Fruit fly (Drosophila melanogaster) whole organism, adult: Measurements from ENCODE around the gene sra.

Experiments
- CG11617 ChIP-seq: fragments of 200-800 bp; sonication (Bioruptor generic); optimal IDR thresholded peaks from 2 replicates; lab custom pipeline; 2017; ENCODE audit warnings: mild to moderate bottlenecking, missing biosample characterization, missing genetic modification reagents, missing genetic modification characterization
- CG12768 ChIP-seq: fragments of 200-800 bp; sonication (Bioruptor generic); optimal IDR thresholded peaks from 2 replicates; lab custom pipeline; 2017; ENCODE audit warnings: missing biosample characterization, missing genetic modification characterization, mild to moderate bottlenecking, moderate library complexity, missing genetic modification reagents
- CG14711 ChIP-seq: fragments of 200-800 bp; sonication (Bioruptor generic); optimal IDR thresholded peaks from 2 replicates; lab custom pipeline; 2018; ENCODE audit warnings: missing biosample characterization, mild to moderate bottlenecking, missing genetic modification characterization, moderate library complexity
- CG1620 ChIP-seq: fragments of 200-800 bp; sonication (Bioruptor generic); optimal IDR thresholded peaks from 2 replicates; lab custom pipeline; 2016; ENCODE audit warnings: missing biosample characterization, missing genetic modification characterization
- CG33017 ChIP-seq: fragments of 200-800 bp; sonication (Bioruptor generic); optimal IDR thresholded peaks from 2 replicates; lab custom pipeline; 2018; ENCODE audit warnings: missing biosample characterization, mild to moderate bottlenecking, missing genetic modification characterization, moderate library complexity
- CG5204 ChIP-seq: fragments of 200-800 bp; sonication (Bioruptor generic); optimal IDR thresholded peaks from 2 replicates; lab custom pipeline; 2016; ENCODE audit warnings: missing biosample characterization, missing genetic modification characterization
- CG7045 ChIP-seq: fragments of 200-800 bp; sonication (Bioruptor generic); optimal IDR thresholded peaks from 2 replicates; lab custom pipeline; 2017; ENCODE audit warnings: missing biosample characterization, mild to moderate bottlenecking, missing genetic modification characterization
- CG7101 ChIP-seq: fragments of 200-800 bp; sonication (Bioruptor generic); optimal IDR thresholded peaks from 2 replicates; lab custom pipeline; 2018; ENCODE audit warnings: missing biosample characterization, mild to moderate bottlenecking, missing genetic modification characterization, moderate library complexity
- Clk ChIP-seq: fragments of 200-800 bp; sonication (Bioruptor generic); optimal IDR thresholded peaks from 2 replicates; lab custom pipeline; 2017; ENCODE audit warnings: missing biosample characterization, missing genetic modification characterization
- Crg-1 ChIP-seq: fragments of 200-800 bp; sonication (Bioruptor generic); optimal IDR thresholded peaks from 2 replicates; lab custom pipeline; 2016; ENCODE audit warnings: missing biosample characterization, missing genetic modification characterization
- Hr96 ChIP-seq: fragments of 200-800 bp; sonication (Bioruptor generic); optimal IDR thresholded peaks from 2 replicates; lab custom pipeline; 2016; ENCODE audit warnings: missing biosample characterization, missing genetic modification characterization
- Mnt ChIP-seq: fragments of 200-800 bp; sonication (Bioruptor generic); optimal IDR thresholded peaks from 2 replicates; lab custom pipeline; 2016; ENCODE audit warnings: missing biosample characterization, mild to moderate bottlenecking, missing genetic modification characterization
- bab1 ChIP-seq: fragments of 200-800 bp; sonication (Bioruptor generic); optimal IDR thresholded peaks from 3 replicates; lab custom pipeline; 2019; ENCODE audit warnings: missing biosample characterization, mild to moderate bottlenecking, missing genetic modification characterization, moderate library complexity
- cic ChIP-seq: fragments of 200-800 bp; sonication (Bioruptor generic); optimal IDR thresholded peaks from 2 replicates; lab custom pipeline; 2017; ENCODE audit warnings: missing biosample characterization, mild to moderate bottlenecking, missing genetic modification characterization, moderate library complexity
- cnc ChIP-seq, 2 experiments: fragments of >200 bp; optimal IDR thresholded peaks; 2 replicates each; lab custom pipeline; 2017
- kay ChIP-seq: fragments of 200-800 bp; sonication (Bioruptor generic); peaks from one replicate; lab custom pipeline; 2016; ENCODE audit warnings: missing biosample characterization, missing genetic modification characterization, borderline replicate concordance
- ovo ChIP-seq: fragments of 200-800 bp; sonication (Bioruptor generic); optimal IDR thresholded peaks from 2 replicates; lab custom pipeline; 2016; ENCODE audit warnings: missing biosample characterization, missing genetic modification characterization
- pad ChIP-seq: fragments of 200-800 bp; sonication (Bioruptor generic); optimal IDR thresholded peaks from 3 replicates; lab custom pipeline; 2017; ENCODE audit warnings: missing biosample characterization, missing genetic modification characterization, mild to moderate bottlenecking, moderate library complexity, missing genetic modification reagents
- tj ChIP-seq: fragments of 200-800 bp; sonication (Bioruptor generic); optimal IDR thresholded peaks from 3 replicates; lab custom pipeline; 2017; ENCODE audit warnings: missing biosample characterization, mild to moderate bottlenecking, missing genetic modification characterization, moderate library complexity
- toe ChIP-seq: fragments of 200-800 bp; sonication (Bioruptor generic); optimal IDR thresholded peaks from 2 replicates; lab custom pipeline; 2016; ENCODE audit warnings: missing biosample characterization, missing genetic modification characterization

The sra gene

DNA sequence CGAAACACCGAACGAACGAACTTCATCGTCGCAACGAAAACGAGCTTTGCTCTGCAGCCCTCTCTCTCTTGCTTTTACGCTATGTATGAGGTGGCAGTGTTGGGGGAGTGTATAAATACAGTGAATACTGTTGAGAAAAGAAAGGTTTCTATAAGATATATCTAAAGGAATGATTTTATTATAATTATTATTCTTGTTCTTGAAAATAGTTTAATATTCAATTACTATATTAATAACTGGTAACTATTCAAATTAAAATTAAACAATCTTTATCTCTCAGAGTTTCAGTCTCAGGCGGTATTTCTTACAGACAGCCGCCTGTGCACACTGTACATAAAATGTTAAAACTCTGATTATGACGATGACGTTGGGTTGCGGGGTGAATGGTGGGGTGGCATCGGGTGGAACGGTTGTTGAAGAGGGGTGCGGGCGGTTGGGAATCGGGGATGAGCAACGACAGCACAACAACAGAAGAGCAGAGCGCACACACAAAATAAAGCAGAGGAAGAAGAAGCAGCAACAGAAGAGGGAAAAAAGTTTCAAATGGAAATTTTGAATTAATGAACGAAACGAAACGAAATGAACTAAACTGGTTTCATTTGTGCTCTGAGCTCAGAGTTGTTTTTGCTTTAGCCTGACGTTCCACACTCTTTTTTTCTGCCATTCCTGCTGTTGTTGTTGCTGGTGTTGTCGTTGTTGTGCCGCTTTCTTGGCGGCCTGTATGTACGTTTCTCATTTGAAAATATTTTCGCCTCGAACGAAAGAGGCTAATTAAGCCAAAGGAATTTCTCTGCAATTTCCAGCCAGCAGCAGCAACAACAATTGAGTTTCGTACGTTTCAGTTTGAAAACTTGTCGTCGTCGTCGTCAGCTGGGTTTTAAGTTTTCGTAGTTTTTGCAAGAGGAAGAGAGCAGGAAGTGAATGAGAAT lies 50.2 kb downstream of the sra start:
- TF ChIP-seq bab1 (peak; percentile 98), pad (peak; percentile 97), CG12768 (peak; percentile 96), Crg-1 (peak; percentile 85), kay (GFP tag; lab: Kevin White, UChicago) (peak; percentile 99), CG5204 (GFP tag; lab: Kevin White, UChicago) (peak; percentile 83), ovo (GFP tag; lab: Kevin White, UChicago) (peak; percentile 87), CG7045 (GFP tag; lab: Kevin White, UChicago) (peak; percentile 95), Hr96 (GFP tag; lab: Kevin White, UChicago) (peak; percentile 38), CG33017 (tag; lab: Kevin White, UChicago) (peak; percentile 99), CG1620 (GFP tag; lab: Kevin White, UChicago) (peak; percentile 63), cic (GFP tag; lab: Kevin White, UChicago) (peak; percentile 78), tj (GFP tag; lab: Kevin White, UChicago) (peak; percentile 84), cnc (optimal IDR thresholded peaks at IDR 0.05; lab: Kevin White, UChicago) (no peak), CG14711 (tag; lab: Kevin White, UChicago) (peak; percentile 97), toe (GFP tag; lab: Kevin White, UChicago) (peak; percentile 69), Mnt (GFP tag; lab: Kevin White, UChicago) (peak; percentile 25), CG11617 (peak; percentile 96), CG7101 (peak; percentile 99), Clk (peak; percentile 79)

DNA sequence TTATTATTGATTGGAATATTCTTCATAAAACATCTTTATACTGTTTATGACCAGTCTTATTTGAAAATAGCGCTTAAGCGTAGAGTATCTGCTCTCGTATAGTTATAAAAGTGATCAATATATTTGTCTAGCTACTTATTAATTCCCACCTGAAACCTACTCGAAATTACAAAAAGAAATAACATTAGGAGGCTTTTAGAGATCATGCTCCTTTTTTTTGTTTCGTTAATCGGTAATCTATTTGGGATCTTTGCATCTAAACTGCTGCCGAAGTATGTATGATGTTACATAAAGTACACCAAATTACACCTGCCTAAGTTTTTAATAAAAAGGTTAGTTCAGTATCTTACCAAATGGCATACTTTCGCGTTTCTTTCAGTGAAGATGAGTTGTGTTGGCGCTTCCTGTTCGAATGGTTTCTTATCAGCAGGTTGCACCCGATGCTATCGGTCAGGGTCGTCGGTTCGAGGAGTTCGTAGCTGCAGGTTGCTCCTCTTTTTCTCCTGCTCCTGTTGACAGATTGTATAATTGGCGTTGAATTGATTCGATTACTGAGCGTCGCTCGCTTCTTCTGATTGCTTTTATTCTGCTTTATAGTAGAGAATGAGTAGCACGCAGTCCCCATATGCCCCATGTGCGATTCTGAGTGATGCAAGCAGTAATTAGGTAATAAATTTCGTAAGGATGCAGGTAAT lies 51.4 kb downstream of the sra start:
- TF ChIP-seq Clk = no peak
- TF ChIP-seq CG12768 = no peak
- no peak for TF ChIP-seq CG7045 (GFP tag; lab: Kevin White, UChicago)
- no peak for TF ChIP-seq pad

DNA sequence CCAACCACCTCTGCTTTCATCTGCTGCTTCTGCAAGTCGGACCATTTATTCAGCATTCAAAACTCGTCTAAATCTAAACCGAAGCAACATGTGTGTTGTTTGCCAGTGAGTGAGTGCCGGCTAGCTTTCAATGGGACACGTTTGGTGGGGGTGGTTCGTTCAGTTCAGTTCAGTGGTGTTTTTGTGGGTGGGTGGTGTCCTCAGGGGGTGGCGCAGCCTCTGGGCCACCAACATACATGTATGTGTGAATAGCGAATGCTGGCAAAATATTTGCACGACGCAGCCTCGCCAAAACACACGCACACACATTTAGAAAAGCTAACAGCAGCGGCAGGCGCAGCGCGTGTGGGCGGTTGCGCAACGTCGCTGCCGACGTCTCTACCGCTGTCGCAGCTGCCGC lies 52.5 kb downstream of the sra start:
- TF ChIP-seq CG12768 (peak; percentile 23), bab1 (no peak), cnc (optimal IDR thresholded peaks at IDR 0.05; lab: Kevin White, UChicago) (no peak)

DNA sequence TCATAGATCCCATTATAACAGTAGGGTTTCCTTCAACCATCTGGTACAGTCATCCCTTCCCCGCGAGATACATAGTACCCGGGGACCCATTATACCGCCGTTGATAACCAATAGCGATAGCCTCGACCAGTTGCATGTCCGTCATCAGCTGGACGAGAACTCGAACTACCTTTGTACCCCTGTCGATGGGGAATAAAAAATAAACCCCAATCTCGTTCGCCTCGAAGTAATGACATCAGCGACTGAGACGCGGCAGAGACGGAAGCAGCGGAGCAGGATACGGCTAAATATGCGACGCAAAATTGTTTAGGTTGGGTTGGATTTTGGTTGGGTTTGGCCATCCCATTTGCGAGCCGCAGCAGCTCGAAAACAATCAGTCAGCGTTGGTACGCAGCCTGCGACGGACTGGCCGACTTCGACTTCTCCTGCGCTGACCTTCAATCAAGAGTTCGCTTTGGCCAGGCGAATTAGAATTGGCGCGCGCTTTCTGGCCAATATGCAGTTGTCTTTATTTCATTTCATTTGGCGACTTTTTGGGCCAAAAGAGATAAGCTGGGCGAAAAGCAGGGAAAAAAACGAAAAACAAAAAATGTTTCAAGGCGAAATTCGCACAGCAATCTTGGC lies 53.8 kb downstream of the sra start:
- no peak for TF ChIP-seq cic (GFP tag; lab: Kevin White, UChicago)
- no peak for TF ChIP-seq Crg-1
- no peak for TF ChIP-seq ovo (GFP tag; lab: Kevin White, UChicago)
- no peak for TF ChIP-seq kay (GFP tag; lab: Kevin White, UChicago)
- TF ChIP-seq CG11617 = no peak
- TF ChIP-seq Mnt (GFP tag; lab: Kevin White, UChicago) = no peak
- no peak for TF ChIP-seq CG1620 (GFP tag; lab: Kevin White, UChicago)
- TF ChIP-seq pad = no peak
- TF ChIP-seq CG5204 (GFP tag; lab: Kevin White, UChicago) = no peak
- TF ChIP-seq cnc (optimal IDR thresholded peaks at IDR 0.05; lab: Kevin White, UChicago) = no peak
- TF ChIP-seq bab1 = no peak

DNA sequence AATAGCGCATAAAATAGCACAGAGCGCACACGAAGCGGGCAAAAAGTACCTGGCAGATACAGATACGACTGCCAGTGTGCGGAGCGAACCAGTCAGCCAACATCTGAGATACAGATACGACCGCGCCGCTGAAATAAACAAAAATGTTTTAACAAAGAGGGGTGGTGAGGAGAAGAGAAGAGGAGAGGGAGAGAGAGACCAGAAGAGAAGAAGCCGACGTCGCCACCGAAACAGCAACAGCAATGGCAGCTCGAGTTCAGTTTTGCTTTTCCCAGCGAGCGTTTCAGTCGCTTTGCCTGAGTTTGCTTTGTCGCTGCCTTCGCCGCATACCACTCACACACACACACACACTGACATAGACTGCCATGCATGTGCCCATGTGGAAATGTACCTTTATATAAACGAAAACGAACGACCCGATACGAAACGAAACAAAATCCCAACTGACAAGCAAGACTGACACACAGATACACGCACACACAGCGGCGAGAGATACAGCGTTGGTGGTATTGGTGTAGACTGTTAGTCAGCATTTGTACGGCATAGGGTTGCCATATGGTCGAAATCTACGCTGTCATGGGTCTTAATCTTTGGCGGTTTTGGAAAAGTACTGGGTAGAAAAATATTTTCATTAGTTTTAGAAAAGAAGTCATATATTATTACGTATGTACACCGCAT lies 54.4 kb downstream of the sra start:
- TF ChIP-seq CG7045 (GFP tag; lab: Kevin White, UChicago) = no peak
- peak; percentile 84 for TF ChIP-seq tj (GFP tag; lab: Kevin White, UChicago)
- TF ChIP-seq CG1620 (GFP tag; lab: Kevin White, UChicago) = peak; percentile 1
- TF ChIP-seq CG33017 (tag; lab: Kevin White, UChicago) = peak; percentile 24
- no peak for TF ChIP-seq CG11617
- TF ChIP-seq ovo (GFP tag; lab: Kevin White, UChicago) = peak; percentile 54
- no peak for TF ChIP-seq pad
- TF ChIP-seq bab1 = peak; percentile 79
- TF ChIP-seq Crg-1 = no peak
- TF ChIP-seq cnc (optimal IDR thresholded peaks at IDR 0.05; lab: Kevin White, UChicago) = peak in 1 of 2 experiments; percentile 76
- peak; percentile 96 for TF ChIP-seq cic (GFP tag; lab: Kevin White, UChicago)
- TF ChIP-seq CG5204 (GFP tag; lab: Kevin White, UChicago) = no peak
- TF ChIP-seq CG14711 (tag; lab: Kevin White, UChicago) = peak; percentile 69
- peak; percentile 39 for TF ChIP-seq Hr96 (GFP tag; lab: Kevin White, UChicago)
- peak; percentile 81 for TF ChIP-seq toe (GFP tag; lab: Kevin White, UChicago)
- no peak for TF ChIP-seq Clk
- peak; percentile 89 for TF ChIP-seq CG12768
- peak; percentile 38 for TF ChIP-seq CG7101
- peak; percentile 93 for TF ChIP-seq Mnt (GFP tag; lab: Kevin White, UChicago)
- peak; percentile 97 for TF ChIP-seq kay (GFP tag; lab: Kevin White, UChicago)
